Fruit fly (Drosophila melanogaster): Measurements from ENCODE around the gene CG42747.

- TF ChIP-seq Aef1 (GFP tag; IDR thresholded peaks at IDR 0.05) (no peak), klu (GFP tag; IDR thresholded peaks at IDR 0.05) (no peak), z (GFP tag; IDR thresholded peaks at IDR 0.05) (no peak), CG1792 (GFP tag; optimal IDR thresholded peaks at IDR 0.05) (no peak), Xrp1 (GFP tag; IDR thresholded peaks at IDR 0.05) (0 out of 2 replicates have a peak, but pooled peaks have one; percentile 25), CG5180 (GFP tag; optimal IDR thresholded peaks at IDR 0.05) (no peak), HLHmδ (GFP tag; optimal IDR thresholded peaks at IDR 0.05) (no peak), Six4 (GFP tag; optimal IDR thresholded peaks at IDR 0.05) (no peak), cwo (GFP tag; optimal IDR thresholded peaks at IDR 0.05) (no peak), CG11085 (GFP tag; IDR thresholded peaks at IDR 0.05) (no peak), Nf-YC (tag; optimal IDR thresholded peaks at IDR 0.05) (no peak)
These were observed 36.2 kb upstream of the CG42747 start for dm6 chr3L:6364217-6364616.
